Fruit fly (Drosophila melanogaster): ENCODE data around the gene Rox8.

Gene Rox8

dm6 chr3R:24047998-24048511 lies at the start of gene Rox8:
Gene Rox8, minus strand, starts transcription at chr3R:24048265.
- peak; percentile 67 for TF ChIP-seq Ets65A (GFP tag)
- TF ChIP-seq tll (GFP tag; optimal IDR thresholded peaks at IDR 0.05) = no peak
- TF ChIP-seq Poxn (GFP tag; IDR thresholded peaks at IDR 0.05) = no peak
- no peak for TF ChIP-seq CG3065 (GFP tag; optimal IDR thresholded peaks at IDR 0.05)
- TF ChIP-seq slp2 (GFP tag; optimal IDR thresholded peaks at IDR 0.05) = no peak
- TF ChIP-seq sisA (GFP tag; IDR thresholded peaks at IDR 0.05) = no peak
- peak; percentile 21 for TF ChIP-seq CG33213 (GFP tag; optimal IDR thresholded peaks at IDR 0.05)
- TF ChIP-seq CG15073 (GFP tag; optimal IDR thresholded peaks at IDR 0.05) = no peak
- TF ChIP-seq Hr3 (GFP tag; optimal IDR thresholded peaks at IDR 0.05) = peak; percentile 21
- TF ChIP-seq CG16779 (GFP tag; IDR thresholded peaks at IDR 0.05) = no peak
- peak; percentile 66; the same call in 3 of the 4 replicates for TF ChIP-seq Dll (GFP tag; IDR thresholded peaks at IDR 0.05; ENCODE audit: partially characterized antibody)
- peak; percentile 18 for TF ChIP-seq her (GFP tag; optimal IDR thresholded peaks at IDR 0.05)
- no peak for TF ChIP-seq HLH3B (GFP tag; IDR thresholded peaks at IDR 0.05)
- no peak for TF ChIP-seq Hr39 (optimal IDR thresholded peaks at IDR 0.05)
- peak; percentile 25 for TF ChIP-seq chn (GFP tag; optimal IDR thresholded peaks at IDR 0.05)
- TF ChIP-seq CG13296 (GFP tag; optimal IDR thresholded peaks at IDR 0.05) = peak; percentile 45
- no peak for TF ChIP-seq Sry-β (GFP tag; optimal IDR thresholded peaks at IDR 0.05)
- TF ChIP-seq B-H2 (GFP tag; optimal IDR thresholded peaks at IDR 0.05) = peak; percentile 38
- TF ChIP-seq tgo (GFP tag; IDR thresholded peaks at IDR 0.05) = no peak; the same call in 2 of the 3 replicates
- peak; percentile 50 for TF ChIP-seq CG2712 (tag; optimal IDR thresholded peaks at IDR 0.05)
- TF ChIP-seq Dek (tag; optimal IDR thresholded peaks at IDR 0.05) = peak; percentile 31
- TF ChIP-seq Camta (GFP tag; optimal IDR thresholded peaks at IDR 0.05) = no peak
- TF ChIP-seq D19A (tag; optimal IDR thresholded peaks at IDR 0.05) = peak; percentile 38
- TF ChIP-seq pita (GFP tag; optimal IDR thresholded peaks at IDR 0.05) = no peak
- no peak for TF ChIP-seq Stat92E (GFP tag; optimal IDR thresholded peaks at IDR 0.05)
- peak; percentile 13 for TF ChIP-seq gcm (GFP tag; optimal IDR thresholded peaks at IDR 0.05)
- TF ChIP-seq CG18619 (GFP tag; optimal IDR thresholded peaks at IDR 0.05) = peak; percentile 44
- TF ChIP-seq Atf-2 (GFP tag; optimal IDR thresholded peaks at IDR 0.05) = peak; percentile 19
- TF ChIP-seq fu2 (GFP tag; optimal IDR thresholded peaks at IDR 0.05) = no peak
- TF ChIP-seq dimm (GFP tag; IDR thresholded peaks at IDR 0.05) = no peak
- 0 out of 2 replicates have a peak, but pooled peaks have one; percentile 10 for TF ChIP-seq sob (GFP tag; IDR thresholded peaks at IDR 0.05)
- no peak for TF ChIP-seq pb (GFP tag; optimal IDR thresholded peaks at IDR 0.05)
- no peak; the same call in 1 of the 2 replicates for TF ChIP-seq amos (GFP tag; IDR thresholded peaks at IDR 0.05; ENCODE audit: partially characterized antibody)
- no peak; the same call in 1 of the 2 replicates for TF ChIP-seq Atf6 (GFP tag; IDR thresholded peaks at IDR 0.05)
- peak; percentile 27 for TF ChIP-seq pum (GFP tag; optimal IDR thresholded peaks at IDR 0.05)
- TF ChIP-seq CG32532 (GFP tag; IDR thresholded peaks at IDR 0.05) = peak; percentile 31; the same call in 1 of the 2 replicates
- peak; percentile 69 for TF ChIP-seq CG13894 (tag; optimal IDR thresholded peaks at IDR 0.05)
- TF ChIP-seq vfl (GFP tag; optimal IDR thresholded peaks at IDR 0.05) = no peak
- peak; percentile 29 for TF ChIP-seq CG8290 (GFP tag; optimal IDR thresholded peaks at IDR 0.05)
- TF ChIP-seq CG8290 (tag; optimal IDR thresholded peaks at IDR 0.05) = peak; percentile 30 to 46
- TF ChIP-seq CG1603 (tag; optimal IDR thresholded peaks at IDR 0.05) = peak; percentile 62
- TF ChIP-seq CG8388 (GFP tag; optimal IDR thresholded peaks at IDR 0.05) = peak; percentile 24
- TF ChIP-seq fd102C (GFP tag; optimal IDR thresholded peaks at IDR 0.05) = no peak
- peak; percentile 69 for TF ChIP-seq Sry-δ (GFP tag; optimal IDR thresholded peaks at IDR 0.05)
- TF ChIP-seq Ptx1 (GFP tag; IDR thresholded peaks at IDR 0.05) = no peak
- TF ChIP-seq CG9727 (GFP tag; optimal IDR thresholded peaks at IDR 0.05) = peak; percentile 46
- TF ChIP-seq schlank (tag; optimal IDR thresholded peaks at IDR 0.05) = no peak
- no peak for TF ChIP-seq ttk (GFP tag; IDR thresholded peaks at IDR 0.05)
- TF ChIP-seq CG16813 (GFP tag; IDR thresholded peaks at IDR 0.05; ENCODE audit: partially characterized antibody) = peak; percentile 50; the same call in 2 of the 3 replicates
- no peak for TF ChIP-seq Oaz (GFP tag; IDR thresholded peaks at IDR 0.05)
- no peak for TF ChIP-seq Dfd (GFP tag; optimal IDR thresholded peaks at IDR 0.05)
- no peak for TF ChIP-seq stc (GFP tag; IDR thresholded peaks at IDR 0.05)

Data from whole organism, embryonic.